Fruit fly (Drosophila melanogaster) whole organism, prepupa: ENCODE data around the gene hh.

Experiments
- CG10631 ChIP-seq: fragments of 200-800 bp; sonication (Bioruptor generic); optimal IDR thresholded peaks from 2 replicates; lab custom pipeline; 2016; ENCODE audit warnings: missing biosample characterization, missing genetic modification characterization
- CG10669 ChIP-seq: fragments of 200-800 bp; sonication (Bioruptor generic); optimal IDR thresholded peaks from 3 replicates; lab custom pipeline; 2018; ENCODE audit warnings: missing biosample characterization, mild to moderate bottlenecking, missing genetic modification characterization, moderate library complexity
- CG11294 ChIP-seq: fragments of 200-800 bp; sonication (Bioruptor generic); IDR thresholded peaks from 2 replicates; pipeline ENCODE4 v1.3.6; 2022; ENCODE audit warnings: missing biosample characterization, missing genetic modification characterization
- CG11762 ChIP-seq: fragments of 200-800 bp; sonication (Bioruptor generic); optimal IDR thresholded peaks from 3 replicates; lab custom pipeline; 2016; ENCODE audit warnings: missing biosample characterization, missing genetic modification characterization; ENCODE audit not compliant: insufficient read depth
- CG11902 ChIP-seq: fragments of 200-800 bp; sonication (Bioruptor generic); optimal IDR thresholded peaks from 3 replicates; lab custom pipeline; 2016; ENCODE audit warnings: missing biosample characterization, missing genetic modification characterization
- CG15336 ChIP-seq: fragments of 200-800 bp; sonication (Bioruptor generic); IDR thresholded peaks from 2 replicates; pipeline ENCODE4 v1.3.6; 2022; ENCODE audit warnings: missing biosample characterization, missing genetic modification characterization
- CG1621 ChIP-seq: fragments of 200-800 bp; sonication (Bioruptor generic); optimal IDR thresholded peaks from 3 replicates; lab custom pipeline; 2018; ENCODE audit warnings: missing biosample characterization, mild to moderate bottlenecking, missing genetic modification characterization
- CG16779 ChIP-seq: fragments of 200-800 bp; sonication (Bioruptor generic); optimal IDR thresholded peaks from 3 replicates; lab custom pipeline; 2017; ENCODE audit warnings: missing biosample characterization, mild to moderate bottlenecking, missing genetic modification characterization
- CG3032 ChIP-seq: fragments of 200-800 bp; optimal IDR thresholded peaks from 2 replicates; lab custom pipeline; 2019; ENCODE audit warnings: missing biosample characterization, mild to moderate bottlenecking, missing genetic modification characterization, moderate library complexity
- CG31627 ChIP-seq: fragments of 200-800 bp; sonication (Bioruptor generic); optimal IDR thresholded peaks from 3 replicates; lab custom pipeline; 2016; ENCODE audit warnings: missing biosample characterization, missing genetic modification characterization
- CG34406 ChIP-seq: fragments of 200-800 bp; sonication (Bioruptor generic); optimal IDR thresholded peaks from 3 replicates; lab custom pipeline; 2016; ENCODE audit warnings: missing biosample characterization, missing genetic modification characterization
- CG3919 ChIP-seq: fragments of 200-800 bp; sonication (Bioruptor generic); optimal IDR thresholded peaks from 3 replicates; lab custom pipeline; 2016; ENCODE audit warnings: missing biosample characterization, missing genetic modification characterization
- CG4318 ChIP-seq: fragments of 200-800 bp; sonication (Bioruptor generic); optimal IDR thresholded peaks from 3 replicates; lab custom pipeline; 2017; ENCODE audit warnings: missing biosample characterization, mild to moderate bottlenecking, missing genetic modification characterization
- CG6163 ChIP-seq: fragments of 200-800 bp; sonication (Bioruptor generic); IDR thresholded peaks from 3 replicates; pipeline ENCODE4 v1.3.6; 2022; ENCODE audit warnings: missing biosample characterization, missing genetic modification characterization
- CG6276 ChIP-seq: fragments of 200-800 bp; sonication (Bioruptor generic); optimal IDR thresholded peaks from 2 replicates; lab custom pipeline; 2017; ENCODE audit warnings: missing biosample characterization, mild to moderate bottlenecking, missing genetic modification characterization
- CG6792 ChIP-seq: fragments of 200-800 bp; sonication (Bioruptor generic); optimal IDR thresholded peaks from 3 replicates; lab custom pipeline; 2016; ENCODE audit warnings: missing biosample characterization, missing genetic modification characterization
- CG6808 ChIP-seq: fragments of 200-800 bp; sonication (Bioruptor generic); optimal IDR thresholded peaks from 3 replicates; lab custom pipeline; 2017; ENCODE audit warnings: missing biosample characterization, missing genetic modification characterization, mild to moderate bottlenecking, moderate library complexity, missing genetic modification reagents
- CG6854 ChIP-seq: fragments of 200-800 bp; sonication (Bioruptor generic); optimal IDR thresholded peaks from 2 replicates; lab custom pipeline; 2017; ENCODE audit warnings: missing biosample characterization, mild to moderate bottlenecking, missing genetic modification characterization
- CG8119 ChIP-seq: fragments of 200-800 bp; sonication (Bioruptor generic); IDR thresholded peaks from 3 replicates; pipeline ENCODE4 v1.3.6; 2022; ENCODE audit warnings: missing biosample characterization, missing genetic modification characterization
- CG8632 ChIP-seq: fragments of 200-800 bp; sonication (Bioruptor generic); optimal IDR thresholded peaks from 3 replicates; lab custom pipeline; 2016; ENCODE audit warnings: missing biosample characterization, missing genetic modification characterization
- Eip75B ChIP-seq: fragments of 200-800 bp; sonication (Bioruptor generic); optimal IDR thresholded peaks from 3 replicates; lab custom pipeline; 2016; ENCODE audit warnings: missing biosample characterization, missing genetic modification characterization
- Eip78C ChIP-seq: fragments of 200-800 bp; sonication (Bioruptor generic); peaks from one replicate; lab custom pipeline; 2016; ENCODE audit warnings: missing biosample characterization, missing genetic modification characterization
- Eip93F ChIP-seq: fragments of 200-800 bp; sonication (Bioruptor generic); optimal IDR thresholded peaks from 2 replicates; lab custom pipeline; 2016; ENCODE audit warnings: missing biosample characterization, mild to moderate bottlenecking, missing genetic modification characterization
- Gug ChIP-seq: fragments of 200-800 bp; sonication (Bioruptor generic); IDR thresholded peaks from 2 replicates; pipeline ENCODE4 v1.3.6; 2022; ENCODE audit warnings: missing biosample characterization, missing genetic modification characterization
- Hr38 ChIP-seq: sonication (Bioruptor generic); optimal IDR thresholded peaks from 2 replicates; lab custom pipeline; 2016; ENCODE audit warnings: missing biosample characterization, missing genetic modification characterization
- Hr39 ChIP-seq: fragments of 200-800 bp; sonication (Bioruptor generic); optimal IDR thresholded peaks from 2 replicates; lab custom pipeline; 2016; ENCODE audit warnings: missing biosample characterization, missing genetic modification characterization
- Hr4 ChIP-seq: fragments of 200-800 bp; sonication (Bioruptor generic); optimal IDR thresholded peaks from 3 replicates; lab custom pipeline; 2016; ENCODE audit warnings: missing biosample characterization, missing genetic modification characterization
- Met ChIP-seq: fragments of 200-800 bp; sonication (Bioruptor generic); optimal IDR thresholded peaks from 3 replicates; lab custom pipeline; 2016; ENCODE audit warnings: missing biosample characterization, missing genetic modification characterization
- Smox ChIP-seq: fragments of 200-800 bp; sonication (Bioruptor generic); optimal IDR thresholded peaks from 3 replicates; lab custom pipeline; 2016; ENCODE audit warnings: missing biosample characterization, missing genetic modification characterization
- Sox102F ChIP-seq: fragments of 200-800 bp; sonication (Bioruptor generic); optimal IDR thresholded peaks from 2 replicates; lab custom pipeline; 2016; ENCODE audit warnings: missing biosample characterization, mild to moderate bottlenecking, missing genetic modification characterization
- Sox14 ChIP-seq: fragments of 200-800 bp; sonication (Bioruptor generic); optimal IDR thresholded peaks from 3 replicates; lab custom pipeline; 2016; ENCODE audit warnings: missing biosample characterization, missing genetic modification characterization
- Sox15 ChIP-seq: fragments of 200-800 bp; sonication (Bioruptor generic); optimal IDR thresholded peaks from 3 replicates; lab custom pipeline; 2016; ENCODE audit warnings: missing biosample characterization, missing genetic modification characterization
- achi ChIP-seq: fragments of 200-800 bp; sonication (Bioruptor generic); optimal IDR thresholded peaks from 3 replicates; lab custom pipeline; 2016; ENCODE audit warnings: missing biosample characterization, missing genetic modification characterization
- acj6 ChIP-seq: fragments of 200-800 bp; sonication (Bioruptor generic); optimal IDR thresholded peaks from 3 replicates; lab custom pipeline; 2016; ENCODE audit warnings: missing biosample characterization, missing genetic modification characterization
- cyc ChIP-seq: fragments of 200-800 bp; sonication (Bioruptor generic); optimal IDR thresholded peaks from 3 replicates; lab custom pipeline; 2016; ENCODE audit warnings: missing biosample characterization, missing genetic modification characterization
- dac ChIP-seq: fragments of 200-800 bp; sonication (Bioruptor generic); optimal IDR thresholded peaks from 2 replicates; lab custom pipeline; 2017; ENCODE audit warnings: missing biosample characterization, mild to moderate bottlenecking, missing genetic modification characterization
- dsx ChIP-seq: fragments of 200-800 bp; optimal IDR thresholded peaks from 3 replicates; lab custom pipeline; 2019; ENCODE audit warnings: missing biosample characterization, mild to moderate bottlenecking, missing genetic modification characterization, moderate library complexity; ENCODE audit not compliant: poor library complexity, severe bottlenecking
- eg ChIP-seq: fragments of 200-800 bp; sonication (Bioruptor generic); IDR thresholded peaks from 3 replicates; pipeline ENCODE4 v1.3.6; 2022; ENCODE audit warnings: missing biosample characterization, missing genetic modification characterization
- fd59A ChIP-seq: fragments of 200-800 bp; sonication (Bioruptor generic); optimal IDR thresholded peaks from 2 replicates; lab custom pipeline; 2017; ENCODE audit warnings: missing biosample characterization, mild to moderate bottlenecking, missing genetic modification characterization, missing genetic modification reagents
- lz ChIP-seq: fragments of 200-800 bp; sonication (Bioruptor generic); optimal IDR thresholded peaks from 3 replicates; lab custom pipeline; 2016; ENCODE audit warnings: missing biosample characterization, missing genetic modification characterization
- net ChIP-seq: fragments of 200-800 bp; sonication (Bioruptor generic); optimal IDR thresholded peaks from 3 replicates; lab custom pipeline; 2016; ENCODE audit warnings: missing biosample characterization, missing genetic modification characterization
- pdm3 ChIP-seq: fragments of 200-800 bp; sonication (Bioruptor generic); optimal IDR thresholded peaks from 3 replicates; lab custom pipeline; 2016; ENCODE audit warnings: missing biosample characterization, missing genetic modification characterization
- salr ChIP-seq, 2 experiments: fragments of 200-800 bp; sonication (Bioruptor generic); optimal IDR thresholded peaks; 3 replicates each; lab custom pipeline; 2016 to 2018; ENCODE audit warnings: missing biosample characterization in 2 of 2, missing genetic modification characterization in 2 of 2, mild to moderate bottlenecking in 1 of 2
- spab ChIP-seq: fragments of 200-800 bp; sonication (Bioruptor generic); optimal IDR thresholded peaks from 2 replicates; lab custom pipeline; 2017; ENCODE audit warnings: missing biosample characterization, mild to moderate bottlenecking, missing genetic modification characterization, missing genetic modification reagents
- ss ChIP-seq, 2 experiments: fragments of 200-800 bp; sonication (Bioruptor generic); optimal IDR thresholded peaks; 2 replicates in 1 of 2; 3 replicates in 1 of 2; lab custom pipeline; 2017 to 2018; ENCODE audit warnings: mild to moderate bottlenecking in 2 of 2, missing biosample characterization in 2 of 2, missing genetic modification characterization in 2 of 2, moderate library complexity in 1 of 2
- svp ChIP-seq: fragments of 200-800 bp; sonication (Bioruptor generic); peaks from one replicate; lab custom pipeline; 2016; ENCODE audit warnings: missing biosample characterization, missing genetic modification characterization
- topi ChIP-seq: fragments of 200-800 bp; sonication (Bioruptor generic); optimal IDR thresholded peaks from 3 replicates; lab custom pipeline; 2016; ENCODE audit warnings: missing biosample characterization, missing genetic modification characterization
- vri ChIP-seq: fragments of 200-800 bp; sonication (Bioruptor generic); optimal IDR thresholded peaks from 3 replicates; lab custom pipeline; 2016; ENCODE audit warnings: missing biosample characterization, mild to moderate bottlenecking, missing genetic modification characterization

Gene hh

dm6 chr3R:23149021-23149571 is 7.4 kb upstream of the hh start (continued):
- no peak for TF ChIP-seq CG4318 (GFP tag; lab: Kevin White, UChicago)
- peak; percentile 84 for TF ChIP-seq CG8119
- peak; percentile 94 for TF ChIP-seq Eip78C (GFP tag; lab: Kevin White, UChicago)
- TF ChIP-seq cyc (GFP tag; lab: Kevin White, UChicago): peak; percentile 56
- peak; percentile 73 for TF ChIP-seq vri (GFP tag; lab: Kevin White, UChicago)
- TF ChIP-seq acj6 (GFP tag; lab: Kevin White, UChicago): peak; percentile 83
- TF ChIP-seq eg (GFP tag; lab: Robert Waterston, UW): 0 out of 3 replicates have a peak, but pooled peaks have one; percentile 34
- TF ChIP-seq Hr4 (GFP tag; lab: Kevin White, UChicago): peak; percentile 10
- TF ChIP-seq CG34406 (GFP tag; lab: Kevin White, UChicago): peak; percentile 87
- TF ChIP-seq, all 60 proteins: peak for 52

- TF ChIP-seq Met (GFP tag; lab: Kevin White, UChicago): peak; percentile 76
- TF ChIP-seq CG11762 (GFP tag; lab: Kevin White, UChicago): no peak
- no peak for TF ChIP-seq CG6854 (GFP tag; lab: Kevin White, UChicago)
- TF ChIP-seq CG6276: peak; percentile 5
- no peak for TF ChIP-seq salr (GFP tag; optimal IDR thresholded peaks at IDR 0.05; lab: Kevin White, UChicago)
- TF ChIP-seq pdm3 (GFP tag; lab: Kevin White, UChicago): peak; percentile 56
- TF ChIP-seq CG6808 (GFP tag; lab: Kevin White, UChicago): peak; percentile 27
- peak; percentile 9 for TF ChIP-seq CG1621 (tag; lab: Kevin White, UChicago)
- TF ChIP-seq CG10631 (GFP tag; lab: Kevin White, UChicago): no peak
- TF ChIP-seq acj6 (GFP tag; lab: Kevin White, UChicago): peak; percentile 37
- no peak for TF ChIP-seq spab (GFP tag; lab: Kevin White, UChicago)
- TF ChIP-seq dsx (GFP tag; lab: Kevin White, UChicago): peak; percentile 75
- no peak for TF ChIP-seq net
- no peak for TF ChIP-seq dac
- TF ChIP-seq ss (GFP tag; optimal IDR thresholded peaks at IDR 0.05; lab: Kevin White, UChicago): peak in 1 of 2 experiments; percentile 97
- TF ChIP-seq CG11902 (GFP tag; lab: Kevin White, UChicago): peak; percentile 62
- peak; percentile 91 for TF ChIP-seq Eip78C (GFP tag; lab: Kevin White, UChicago)
- peak; percentile 18 for TF ChIP-seq CG8632 (GFP tag; lab: Kevin White, UChicago)
- TF ChIP-seq Sox15 (GFP tag; lab: Kevin White, UChicago): peak; percentile 58
- TF ChIP-seq CG15336 (GFP tag; lab: Robert Waterston, UW): no peak
- no peak for TF ChIP-seq CG16779 (tag; lab: Kevin White, UChicago)
- TF ChIP-seq Eip93F: no peak
- TF ChIP-seq Hr4 (GFP tag; lab: Kevin White, UChicago): no peak
- TF ChIP-seq Gug (GFP tag; lab: Robert Waterston, UW): no peak
- TF ChIP-seq CG6792 (GFP tag; lab: Kevin White, UChicago): peak; percentile 69
- peak; percentile 71 for TF ChIP-seq Smox (GFP tag; lab: Kevin White, UChicago)
- TF ChIP-seq svp (GFP tag; lab: Kevin White, UChicago): peak; percentile 82
- no peak for TF ChIP-seq vri (GFP tag; lab: Kevin White, UChicago)
- TF ChIP-seq CG10669 (GFP tag; lab: Kevin White, UChicago): peak; percentile 56
- TF ChIP-seq Hr39: peak; percentile 74
- TF ChIP-seq lz (GFP tag; lab: Kevin White, UChicago): peak; percentile 76
- peak; percentile 53 for TF ChIP-seq CG3919 (GFP tag; lab: Kevin White, UChicago)
- peak; percentile 61 for TF ChIP-seq Eip75B (GFP tag; lab: Kevin White, UChicago)
- no peak for TF ChIP-seq eg (GFP tag; lab: Robert Waterston, UW)
- TF ChIP-seq CG11294 (GFP tag; lab: Robert Waterston, UW): no peak
- peak; percentile 72 for TF ChIP-seq CG31627
- peak; percentile 73 for TF ChIP-seq Sox102F (GFP tag; lab: Kevin White, UChicago)
- peak; percentile 78 for TF ChIP-seq cyc (GFP tag; lab: Kevin White, UChicago)
- no peak; the same call in 1 of the 3 replicates for TF ChIP-seq CG6163 (GFP tag; lab: Robert Waterston, UW)
- no peak for TF ChIP-seq Hr38
- TF ChIP-seq fd59A (GFP tag; lab: Kevin White, UChicago): peak; percentile 56
- peak; percentile 59 for TF ChIP-seq CG3032 (tag; lab: Kevin White, UChicago)
- peak; percentile 73 for TF ChIP-seq topi
- peak; percentile 54 for TF ChIP-seq Sox14 (GFP tag; lab: Kevin White, UChicago)
- TF ChIP-seq achi: peak; percentile 29
These were observed 6.7 kb upstream of the hh start for dm6 chr3R:23148433-23148832.
